Fruit fly (Drosophila melanogaster): ENCODE data around the gene CG3748.

dm6 chr2L:9387240-9387672 lies 44.6 kb downstream of the CG3748 start, which contains the start of gene Aldh:
- no peak for TF ChIP-seq CG8478 (optimal IDR thresholded peaks at IDR 0.05)
- no peak for TF ChIP-seq CTCF (optimal IDR thresholded peaks at IDR 0.05)

Data from S2 (cell line).